Fruit fly (Drosophila melanogaster) whole organism, adult: ENCODE data around the gene CG4278.

ENCODE experiments used
- CG11617 ChIP-seq: fragments of 200-800 bp; sonication (Bioruptor generic); optimal IDR thresholded peaks from 2 replicates; lab custom pipeline; 2017; ENCODE audit warnings: mild to moderate bottlenecking, missing biosample characterization, missing genetic modification reagents, missing genetic modification characterization
- CG1620 ChIP-seq: fragments of 200-800 bp; sonication (Bioruptor generic); optimal IDR thresholded peaks from 2 replicates; lab custom pipeline; 2016; ENCODE audit warnings: missing biosample characterization, missing genetic modification characterization
- Crg-1 ChIP-seq: fragments of 200-800 bp; sonication (Bioruptor generic); optimal IDR thresholded peaks from 2 replicates; lab custom pipeline; 2016; ENCODE audit warnings: missing biosample characterization, missing genetic modification characterization
- Mnt ChIP-seq: fragments of 200-800 bp; sonication (Bioruptor generic); optimal IDR thresholded peaks from 2 replicates; lab custom pipeline; 2016; ENCODE audit warnings: missing biosample characterization, mild to moderate bottlenecking, missing genetic modification characterization
- bab1 ChIP-seq: fragments of 200-800 bp; sonication (Bioruptor generic); optimal IDR thresholded peaks from 3 replicates; lab custom pipeline; 2019; ENCODE audit warnings: missing biosample characterization, mild to moderate bottlenecking, missing genetic modification characterization, moderate library complexity
- cic ChIP-seq: fragments of 200-800 bp; sonication (Bioruptor generic); optimal IDR thresholded peaks from 2 replicates; lab custom pipeline; 2017; ENCODE audit warnings: missing biosample characterization, mild to moderate bottlenecking, missing genetic modification characterization, moderate library complexity
- cnc ChIP-seq, 2 experiments: fragments of >200 bp; optimal IDR thresholded peaks; 2 replicates each; lab custom pipeline; 2017

- no peak for TF ChIP-seq CG11617 (GFP tag; lab: Kevin White, UChicago)
- no peak for TF ChIP-seq CG1620 (GFP tag; lab: Kevin White, UChicago)
- no peak for TF ChIP-seq cnc (optimal IDR thresholded peaks at IDR 0.05; lab: Kevin White, UChicago)
- no peak for TF ChIP-seq Crg-1 (GFP tag; lab: Kevin White, UChicago)
- TF ChIP-seq bab1 (GFP tag; lab: Kevin White, UChicago): no peak
- no peak for TF ChIP-seq Mnt (GFP tag; lab: Kevin White, UChicago)
- no peak for TF ChIP-seq cic (GFP tag; lab: Kevin White, UChicago)
Observed at dm6 chr2L:16365603-16366002, 38.7 kb downstream of the CG4278 start, which contains the start of gene jhamt.
